Fruit fly (Drosophila melanogaster): ENCODE data around the gene Hex-t1.

Hex-t1 gene

dm6 chr3R:26448779-26449178, at the start of gene Hex-t1:
Hex-t1 (plus strand) TSS chr3R:26449079.
- TF ChIP-seq EcR (GFP tag; optimal IDR thresholded peaks at IDR 0.05), result no peak
- no peak for TF ChIP-seq psq (optimal IDR thresholded peaks at IDR 0.05)
- TF ChIP-seq Dll (optimal IDR thresholded peaks at IDR 0.05), result no peak
- no peak for TF ChIP-seq pan (optimal IDR thresholded peaks at IDR 0.05)
- TF ChIP-seq usp (GFP tag; optimal IDR thresholded peaks at IDR 0.05), result no peak

- no peak for TF ChIP-seq psq (optimal IDR thresholded peaks at IDR 0.05)
- TF ChIP-seq usp (GFP tag; optimal IDR thresholded peaks at IDR 0.05), result no peak
- TF ChIP-seq Dll (optimal IDR thresholded peaks at IDR 0.05), result no peak
- no peak for TF ChIP-seq pan (optimal IDR thresholded peaks at IDR 0.05)
- no peak for TF ChIP-seq CG8478 (optimal IDR thresholded peaks at IDR 0.05)
- no peak for TF ChIP-seq EcR (GFP tag; optimal IDR thresholded peaks at IDR 0.05)
Observed at dm6 chr3R:26403556-26403955, 45.3 kb upstream of the Hex-t1 start, which contains the start of gene ppk15. ppk15 (minus strand) TSS chr3R:26403656.

dm6 chr3R:26409780-26410179, 39.1 kb upstream of the Hex-t1 start:
- TF ChIP-seq usp (GFP tag; optimal IDR thresholded peaks at IDR 0.05), result no peak
- no peak for TF ChIP-seq Dll (optimal IDR thresholded peaks at IDR 0.05)
- TF ChIP-seq CG8478 (optimal IDR thresholded peaks at IDR 0.05), result no peak

dm6 chr3R:26413788-26414187, 35.1 kb upstream of the Hex-t1 start, which contains the start of gene Ald2:
Ald2 (plus strand) TSS chr3R:26414088.
- no peak for TF ChIP-seq pan (optimal IDR thresholded peaks at IDR 0.05)
- TF ChIP-seq CG8478 (optimal IDR thresholded peaks at IDR 0.05), result no peak
- TF ChIP-seq usp (GFP tag; optimal IDR thresholded peaks at IDR 0.05), result no peak
- no peak for TF ChIP-seq psq (optimal IDR thresholded peaks at IDR 0.05)
- no peak for TF ChIP-seq EcR (GFP tag; optimal IDR thresholded peaks at IDR 0.05)
- TF ChIP-seq Dll (optimal IDR thresholded peaks at IDR 0.05), result no peak

- TF ChIP-seq EcR (GFP tag; optimal IDR thresholded peaks at IDR 0.05) (no peak), CG8478 (optimal IDR thresholded peaks at IDR 0.05) (no peak), usp (GFP tag; optimal IDR thresholded peaks at IDR 0.05) (no peak), Dll (optimal IDR thresholded peaks at IDR 0.05) (no peak), pan (optimal IDR thresholded peaks at IDR 0.05) (no peak), psq (optimal IDR thresholded peaks at IDR 0.05) (no peak)
Observed at dm6 chr3R:26425005-26425404, 23.9 kb upstream of the Hex-t1 start, which contains the start of gene CG6503. CG6503 (minus strand) TSS chr3R:26425105.

dm6 chr3R:26425681-26426080, 23.2 kb upstream of the Hex-t1 start, which contains the start of gene CG34291:
CG34291 (minus strand) TSS chr3R:26425781.
- TF ChIP-seq Dll (optimal IDR thresholded peaks at IDR 0.05) (no peak), pan (optimal IDR thresholded peaks at IDR 0.05) (no peak), psq (optimal IDR thresholded peaks at IDR 0.05) (no peak), EcR (GFP tag; optimal IDR thresholded peaks at IDR 0.05) (no peak), usp (GFP tag; optimal IDR thresholded peaks at IDR 0.05) (no peak), CG8478 (optimal IDR thresholded peaks at IDR 0.05) (no peak)

dm6 chr3R:26428220-26428619, 20.7 kb upstream of the Hex-t1 start:
- TF ChIP-seq pan (optimal IDR thresholded peaks at IDR 0.05), result no peak
- no peak for TF ChIP-seq psq (optimal IDR thresholded peaks at IDR 0.05)
- no peak for TF ChIP-seq EcR (GFP tag; optimal IDR thresholded peaks at IDR 0.05)
- no peak for TF ChIP-seq Dll (optimal IDR thresholded peaks at IDR 0.05)
- no peak for TF ChIP-seq CG8478 (optimal IDR thresholded peaks at IDR 0.05)
- TF ChIP-seq usp (GFP tag; optimal IDR thresholded peaks at IDR 0.05), result no peak

- no peak for TF ChIP-seq psq (optimal IDR thresholded peaks at IDR 0.05)
- no peak for TF ChIP-seq pan (optimal IDR thresholded peaks at IDR 0.05)
- TF ChIP-seq usp (GFP tag; optimal IDR thresholded peaks at IDR 0.05), result no peak
Observed at dm6 chr3R:26429619-26430018, 19.3 kb upstream of the Hex-t1 start.

dm6 chr3R:26432526-26432925, 16.4 kb upstream of the Hex-t1 start:
- TF ChIP-seq psq (optimal IDR thresholded peaks at IDR 0.05), result no peak
- no peak for TF ChIP-seq CG8478 (optimal IDR thresholded peaks at IDR 0.05)
- no peak for TF ChIP-seq pan (optimal IDR thresholded peaks at IDR 0.05)
- TF ChIP-seq EcR (GFP tag; optimal IDR thresholded peaks at IDR 0.05), result no peak
- no peak for TF ChIP-seq Dll (optimal IDR thresholded peaks at IDR 0.05)
- TF ChIP-seq usp (GFP tag; optimal IDR thresholded peaks at IDR 0.05), result no peak

- TF ChIP-seq EcR (GFP tag; optimal IDR thresholded peaks at IDR 0.05) (no peak), pan (optimal IDR thresholded peaks at IDR 0.05) (no peak), CG8478 (optimal IDR thresholded peaks at IDR 0.05) (no peak), psq (optimal IDR thresholded peaks at IDR 0.05) (no peak), usp (GFP tag; optimal IDR thresholded peaks at IDR 0.05) (no peak), Dll (optimal IDR thresholded peaks at IDR 0.05) (no peak)
Observed at dm6 chr3R:26432978-26433377, 15.9 kb upstream of the Hex-t1 start.

dm6 chr3R:26433743-26434142, 15.1 kb upstream of the Hex-t1 start:
- no peak for TF ChIP-seq Dll (optimal IDR thresholded peaks at IDR 0.05)
- TF ChIP-seq usp (GFP tag; optimal IDR thresholded peaks at IDR 0.05), result no peak
- no peak for TF ChIP-seq psq (optimal IDR thresholded peaks at IDR 0.05)
- no peak for TF ChIP-seq CG8478 (optimal IDR thresholded peaks at IDR 0.05)
- no peak for TF ChIP-seq EcR (GFP tag; optimal IDR thresholded peaks at IDR 0.05)

- TF ChIP-seq EcR (GFP tag; optimal IDR thresholded peaks at IDR 0.05) (no peak), psq (optimal IDR thresholded peaks at IDR 0.05) (no peak), usp (GFP tag; optimal IDR thresholded peaks at IDR 0.05) (no peak), Dll (optimal IDR thresholded peaks at IDR 0.05) (no peak), CG8478 (optimal IDR thresholded peaks at IDR 0.05) (no peak), pan (optimal IDR thresholded peaks at IDR 0.05) (no peak)
Observed at dm6 chr3R:26436001-26436400, 12.9 kb upstream of the Hex-t1 start.

dm6 chr3R:26436540-26436939, 12.3 kb upstream of the Hex-t1 start:
- TF ChIP-seq psq (optimal IDR thresholded peaks at IDR 0.05) (no peak), pan (optimal IDR thresholded peaks at IDR 0.05) (no peak), EcR (GFP tag; optimal IDR thresholded peaks at IDR 0.05) (no peak), Dll (optimal IDR thresholded peaks at IDR 0.05) (no peak), CG8478 (optimal IDR thresholded peaks at IDR 0.05) (no peak), usp (GFP tag; optimal IDR thresholded peaks at IDR 0.05) (no peak)
